Fruit fly (Drosophila melanogaster): Measurements from ENCODE around the gene tfc.
A peak's percentile ranks its signal among the peaks of the same experiment; 100 is the strongest.

Gene tfc

DNA sequence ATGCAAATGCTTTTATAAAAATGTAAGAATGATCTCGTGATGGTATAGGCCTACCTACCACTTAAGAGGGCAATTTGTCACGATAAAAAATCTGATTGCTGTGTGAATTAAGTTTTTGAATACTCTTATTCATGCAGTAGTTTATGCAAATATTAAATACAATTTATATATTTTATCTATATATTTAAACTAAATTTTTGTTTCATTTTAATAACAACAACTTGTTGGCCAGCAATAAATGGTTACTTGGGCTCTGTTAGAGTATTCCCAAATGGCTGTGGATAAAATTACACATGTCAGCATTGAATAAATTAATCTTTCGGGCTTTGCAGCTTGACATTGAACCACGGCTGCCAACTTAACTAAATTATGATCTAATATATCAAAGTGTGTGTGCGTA, 2.3 kb downstream of the tfc start:
- TF ChIP-seq sob (GFP tag; IDR thresholded peaks at IDR 0.05) (peak; percentile 49; the same call in 1 of the 2 replicates), CG30403 (GFP tag; optimal IDR thresholded peaks at IDR 0.05) (peak; percentile 18), CG7357 (GFP tag; IDR thresholded peaks at IDR 0.05) (no peak), cwo (GFP tag; optimal IDR thresholded peaks at IDR 0.05) (peak; percentile 61), Adf1 (GFP tag; IDR thresholded peaks at IDR 0.05) (peak; percentile 36; the same call in 1 of the 2 replicates), tx (GFP tag; optimal IDR thresholded peaks at IDR 0.05) (no peak), CG10366 (GFP tag; IDR thresholded peaks at IDR 0.05) (peak; percentile 22; the same call in 1 of the 2 replicates), tgo (GFP tag; IDR thresholded peaks at IDR 0.05) (peak; percentile 17; the same call in 2 of the 3 replicates), sd (tag; optimal IDR thresholded peaks at IDR 0.05) (peak; percentile 18), mld (GFP tag; IDR thresholded peaks at IDR 0.05; ENCODE audit: partially characterized antibody) (no peak), Spps (tag; optimal IDR thresholded peaks at IDR 0.05) (no peak), CoRest (tag; optimal IDR thresholded peaks at IDR 0.05) (peak; percentile 40), Abd-B (GFP tag; optimal IDR thresholded peaks at IDR 0.05) (peak; percentile 4), sr (GFP tag; IDR thresholded peaks at IDR 0.05) (no peak), usp (GFP tag; optimal IDR thresholded peaks at IDR 0.05) (no peak), D19A (tag; optimal IDR thresholded peaks at IDR 0.05) (no peak), MESR4 (GFP tag; optimal IDR thresholded peaks at IDR 0.05) (no peak), Rfx (GFP tag; IDR thresholded peaks at IDR 0.05) (peak; percentile 51), Meics (GFP tag; optimal IDR thresholded peaks at IDR 0.05) (peak; percentile 34), CG1233 (GFP tag; optimal IDR thresholded peaks at IDR 0.05) (peak; percentile 3), nom (GFP tag; optimal IDR thresholded peaks at IDR 0.05) (no peak), CG7839 (tag; optimal IDR thresholded peaks at IDR 0.05) (peak; percentile 40), prd (optimal IDR thresholded peaks at IDR 0.05) (no peak), prd (GFP tag; IDR thresholded peaks at IDR 0.05) (peak; percentile 29; the same call in 1 of the 3 replicates), CG13296 (GFP tag; optimal IDR thresholded peaks at IDR 0.05) (peak; percentile 37), CG9932 (GFP tag; IDR thresholded peaks at IDR 0.05) (peak; percentile 51), CG2678 (tag; optimal IDR thresholded peaks at IDR 0.05) (peak; percentile 62), CG10321 (GFP tag; IDR thresholded peaks at IDR 0.05) (no peak), CG17385 (GFP tag; optimal IDR thresholded peaks at IDR 0.05) (peak; percentile 15), CG3847 (GFP tag; IDR thresholded peaks at IDR 0.05) (peak; percentile 47), CG12659 (GFP tag; optimal IDR thresholded peaks at IDR 0.05) (peak; percentile 17), CG11695 (GFP tag; IDR thresholded peaks at IDR 0.05) (0 out of 3 replicates have a peak, but pooled peaks have one; percentile 50), CG14014 (GFP tag; IDR thresholded peaks at IDR 0.05) (peak; percentile 62; the same call in 1 of the 2 replicates), dysf (GFP tag; IDR thresholded peaks at IDR 0.05) (peak; percentile 62; the same call in 2 of the 3 replicates), lmd (GFP tag; IDR thresholded peaks at IDR 0.05) (peak; percentile 27; the same call in 1 of the 2 replicates), Atf6 (GFP tag; IDR thresholded peaks at IDR 0.05) (peak; percentile 66; the same call in 1 of the 2 replicates), esg (GFP tag; conservative IDR thresholded peaks at IDR 0.05) (peak; percentile 29), Fer3 (tag; optimal IDR thresholded peaks at IDR 0.05) (peak; percentile 53), grau (tag; optimal IDR thresholded peaks at IDR 0.05) (peak; percentile 58), dmrt99B (tag; optimal IDR thresholded peaks at IDR 0.05) (peak; percentile 20), Dek (tag; optimal IDR thresholded peaks at IDR 0.05) (peak; percentile 28), trh (GFP tag; optimal IDR thresholded peaks at IDR 0.05) (no peak), CG14441 (GFP tag; IDR thresholded peaks at IDR 0.05) (peak; percentile 41; the same call in 1 of the 2 replicates), Lim3 (GFP tag; IDR thresholded peaks at IDR 0.05) (no peak), CG32532 (GFP tag; IDR thresholded peaks at IDR 0.05) (peak; percentile 51), CG15269 (tag; optimal IDR thresholded peaks at IDR 0.05) (peak; percentile 69), Aef1 (GFP tag; IDR thresholded peaks at IDR 0.05) (no peak), CG15514 (GFP tag; optimal IDR thresholded peaks at IDR 0.05) (no peak), CG10147 (GFP tag; optimal IDR thresholded peaks at IDR 0.05) (peak; percentile 8), Hmr (GFP tag; optimal IDR thresholded peaks at IDR 0.05) (peak; percentile 8), CG8924 (tag; optimal IDR thresholded peaks at IDR 0.05) (peak; percentile 27)

Measured in whole organism, embryonic.